Fruit fly (Drosophila melanogaster) whole organism, adult: ENCODE measurements around the gene CG46468.
A peak's percentile ranks its signal among the peaks of the same experiment; 100 is the strongest.

Source experiments
- CG11617 ChIP-seq: fragments of 200-800 bp; sonication (Bioruptor generic); optimal IDR thresholded peaks from 2 replicates; lab custom pipeline; 2017; ENCODE audit warnings: mild to moderate bottlenecking, missing biosample characterization, missing genetic modification reagents, missing genetic modification characterization
- CG12768 ChIP-seq: fragments of 200-800 bp; sonication (Bioruptor generic); optimal IDR thresholded peaks from 2 replicates; lab custom pipeline; 2017; ENCODE audit warnings: missing biosample characterization, missing genetic modification characterization, mild to moderate bottlenecking, moderate library complexity, missing genetic modification reagents
- CG14711 ChIP-seq: fragments of 200-800 bp; sonication (Bioruptor generic); optimal IDR thresholded peaks from 2 replicates; lab custom pipeline; 2018; ENCODE audit warnings: missing biosample characterization, mild to moderate bottlenecking, missing genetic modification characterization, moderate library complexity
- CG1620 ChIP-seq: fragments of 200-800 bp; sonication (Bioruptor generic); optimal IDR thresholded peaks from 2 replicates; lab custom pipeline; 2016; ENCODE audit warnings: missing biosample characterization, missing genetic modification characterization
- CG33017 ChIP-seq: fragments of 200-800 bp; sonication (Bioruptor generic); optimal IDR thresholded peaks from 2 replicates; lab custom pipeline; 2018; ENCODE audit warnings: missing biosample characterization, mild to moderate bottlenecking, missing genetic modification characterization, moderate library complexity
- CG5204 ChIP-seq: fragments of 200-800 bp; sonication (Bioruptor generic); optimal IDR thresholded peaks from 2 replicates; lab custom pipeline; 2016; ENCODE audit warnings: missing biosample characterization, missing genetic modification characterization
- CG7045 ChIP-seq: fragments of 200-800 bp; sonication (Bioruptor generic); optimal IDR thresholded peaks from 2 replicates; lab custom pipeline; 2017; ENCODE audit warnings: missing biosample characterization, mild to moderate bottlenecking, missing genetic modification characterization
- CG7101 ChIP-seq: fragments of 200-800 bp; sonication (Bioruptor generic); optimal IDR thresholded peaks from 2 replicates; lab custom pipeline; 2018; ENCODE audit warnings: missing biosample characterization, mild to moderate bottlenecking, missing genetic modification characterization, moderate library complexity
- Clk ChIP-seq: fragments of 200-800 bp; sonication (Bioruptor generic); optimal IDR thresholded peaks from 2 replicates; lab custom pipeline; 2017; ENCODE audit warnings: missing biosample characterization, missing genetic modification characterization
- Crg-1 ChIP-seq: fragments of 200-800 bp; sonication (Bioruptor generic); optimal IDR thresholded peaks from 2 replicates; lab custom pipeline; 2016; ENCODE audit warnings: missing biosample characterization, missing genetic modification characterization
- Hr96 ChIP-seq: fragments of 200-800 bp; sonication (Bioruptor generic); optimal IDR thresholded peaks from 2 replicates; lab custom pipeline; 2016; ENCODE audit warnings: missing biosample characterization, missing genetic modification characterization
- Mnt ChIP-seq: fragments of 200-800 bp; sonication (Bioruptor generic); optimal IDR thresholded peaks from 2 replicates; lab custom pipeline; 2016; ENCODE audit warnings: missing biosample characterization, mild to moderate bottlenecking, missing genetic modification characterization
- bab1 ChIP-seq: fragments of 200-800 bp; sonication (Bioruptor generic); optimal IDR thresholded peaks from 3 replicates; lab custom pipeline; 2019; ENCODE audit warnings: missing biosample characterization, mild to moderate bottlenecking, missing genetic modification characterization, moderate library complexity
- cic ChIP-seq: fragments of 200-800 bp; sonication (Bioruptor generic); optimal IDR thresholded peaks from 2 replicates; lab custom pipeline; 2017; ENCODE audit warnings: missing biosample characterization, mild to moderate bottlenecking, missing genetic modification characterization, moderate library complexity
- cnc ChIP-seq, 2 experiments: fragments of >200 bp; optimal IDR thresholded peaks; 2 replicates each; lab custom pipeline; 2017
- kay ChIP-seq: fragments of 200-800 bp; sonication (Bioruptor generic); peaks from one replicate; lab custom pipeline; 2016; ENCODE audit warnings: missing biosample characterization, missing genetic modification characterization, borderline replicate concordance
- ovo ChIP-seq: fragments of 200-800 bp; sonication (Bioruptor generic); optimal IDR thresholded peaks from 2 replicates; lab custom pipeline; 2016; ENCODE audit warnings: missing biosample characterization, missing genetic modification characterization
- pad ChIP-seq: fragments of 200-800 bp; sonication (Bioruptor generic); optimal IDR thresholded peaks from 3 replicates; lab custom pipeline; 2017; ENCODE audit warnings: missing biosample characterization, missing genetic modification characterization, mild to moderate bottlenecking, moderate library complexity, missing genetic modification reagents
- tj ChIP-seq: fragments of 200-800 bp; sonication (Bioruptor generic); optimal IDR thresholded peaks from 3 replicates; lab custom pipeline; 2017; ENCODE audit warnings: missing biosample characterization, mild to moderate bottlenecking, missing genetic modification characterization, moderate library complexity
- toe ChIP-seq: fragments of 200-800 bp; sonication (Bioruptor generic); optimal IDR thresholded peaks from 2 replicates; lab custom pipeline; 2016; ENCODE audit warnings: missing biosample characterization, missing genetic modification characterization

Gene CG46468

dm6 chr2L:9528215-9528614 lies 37.0 kb downstream of the CG46468 start, which contains the start of gene CG31883:
Gene CG31883 (plus strand): TSS chr2L:9528515.
- TF ChIP-seq CG11617 (GFP tag; lab: Kevin White, UChicago) = no peak
- no peak for TF ChIP-seq CG14711 (tag; lab: Kevin White, UChicago)

dm6 chr2L:9526518-9526917 lies 38.7 kb downstream of the CG46468 start:
- peak; percentile 43 for TF ChIP-seq CG7045 (GFP tag; lab: Kevin White, UChicago)
- TF ChIP-seq Crg-1 = peak; percentile 47
- peak; percentile 16 for TF ChIP-seq pad
- peak; percentile 60 for TF ChIP-seq CG12768 (GFP tag; lab: Kevin White, UChicago)
- no peak for TF ChIP-seq CG5204 (GFP tag; lab: Kevin White, UChicago)
- TF ChIP-seq CG11617 (GFP tag; lab: Kevin White, UChicago) = peak; percentile 21
- no peak for TF ChIP-seq tj (GFP tag; lab: Kevin White, UChicago)
- TF ChIP-seq toe (GFP tag; lab: Kevin White, UChicago) = no peak
- no peak for TF ChIP-seq cnc (optimal IDR thresholded peaks at IDR 0.05; lab: Kevin White, UChicago)
- no peak for TF ChIP-seq Hr96
- TF ChIP-seq CG14711 (tag; lab: Kevin White, UChicago) = peak; percentile 11
- TF ChIP-seq cic = peak; percentile 81
- TF ChIP-seq Mnt (GFP tag; lab: Kevin White, UChicago) = peak; percentile 3
- TF ChIP-seq CG1620 (GFP tag; lab: Kevin White, UChicago) = no peak
- peak; percentile 39 for TF ChIP-seq CG7101 (tag; lab: Kevin White, UChicago)
- peak; percentile 23 for TF ChIP-seq ovo
- TF ChIP-seq CG33017 (tag; lab: Kevin White, UChicago) = peak; percentile 24
- peak; percentile 1 for TF ChIP-seq kay
- TF ChIP-seq bab1 (GFP tag; lab: Kevin White, UChicago) = no peak
- no peak for TF ChIP-seq Clk

dm6 chr2L:9525719-9526118 lies 39.5 kb downstream of the CG46468 start:
- TF ChIP-seq CG12768 (GFP tag; lab: Kevin White, UChicago) (peak; percentile 62), Clk (no peak), CG1620 (GFP tag; lab: Kevin White, UChicago) (no peak), cic (peak; percentile 91), CG11617 (GFP tag; lab: Kevin White, UChicago) (peak; percentile 40), CG33017 (tag; lab: Kevin White, UChicago) (peak; percentile 17), kay (peak; percentile 39), cnc (optimal IDR thresholded peaks at IDR 0.05; lab: Kevin White, UChicago) (no peak), CG7101 (tag; lab: Kevin White, UChicago) (peak; percentile 71), CG7045 (GFP tag; lab: Kevin White, UChicago) (peak; percentile 74), Mnt (GFP tag; lab: Kevin White, UChicago) (peak; percentile 50), toe (GFP tag; lab: Kevin White, UChicago) (no peak), Hr96 (peak; percentile 14), Crg-1 (peak; percentile 77), CG14711 (tag; lab: Kevin White, UChicago) (peak; percentile 18), CG5204 (GFP tag; lab: Kevin White, UChicago) (no peak), pad (peak; percentile 38), ovo (peak; percentile 49), tj (GFP tag; lab: Kevin White, UChicago) (no peak), bab1 (GFP tag; lab: Kevin White, UChicago) (no peak)

dm6 chr2L:9524915-9525314 lies 40.3 kb downstream of the CG46468 start:
- TF ChIP-seq CG1620 (GFP tag; lab: Kevin White, UChicago) (no peak), CG33017 (tag; lab: Kevin White, UChicago) (no peak), Clk (no peak)

dm6 chr2L:9522766-9523174 lies 42.5 kb downstream of the CG46468 start:
- TF ChIP-seq CG1620 (GFP tag; lab: Kevin White, UChicago) = no peak
- TF ChIP-seq CG7101 (tag; lab: Kevin White, UChicago) = no peak
- no peak for TF ChIP-seq Mnt (GFP tag; lab: Kevin White, UChicago)
- peak; percentile 44 for TF ChIP-seq bab1 (GFP tag; lab: Kevin White, UChicago)
- TF ChIP-seq ovo = peak; percentile 87
- no peak for TF ChIP-seq CG5204 (GFP tag; lab: Kevin White, UChicago)

dm6 chr2L:9520886-9521868 lies 44.1 kb downstream of the CG46468 start, which contains the start of gene Oatp30B:
Gene Oatp30B (plus strand): TSS chr2L:9521210.
- peak; percentile 88 for TF ChIP-seq Clk
- peak; percentile 93 for TF ChIP-seq CG14711 (tag; lab: Kevin White, UChicago)
- peak; percentile 90 for TF ChIP-seq Mnt (GFP tag; lab: Kevin White, UChicago)
- TF ChIP-seq CG7101 (tag; lab: Kevin White, UChicago) = peak; percentile 97
- TF ChIP-seq CG12768 (GFP tag; lab: Kevin White, UChicago) = peak; percentile 91
- peak; percentile 98 for TF ChIP-seq CG1620 (GFP tag; lab: Kevin White, UChicago)
- TF ChIP-seq CG7045 (GFP tag; lab: Kevin White, UChicago) = peak; percentile 95
- TF ChIP-seq Hr96 = peak; percentile 93
- TF ChIP-seq pad = peak; percentile 89
- peak; percentile 62 for TF ChIP-seq cic
- peak; percentile 94 for TF ChIP-seq CG11617 (GFP tag; lab: Kevin White, UChicago)
- peak; percentile 94 for TF ChIP-seq CG5204 (GFP tag; lab: Kevin White, UChicago)
- TF ChIP-seq toe (GFP tag; lab: Kevin White, UChicago) = peak; percentile 97
- TF ChIP-seq Crg-1 = peak; percentile 92
- peak; percentile 81 for TF ChIP-seq tj (GFP tag; lab: Kevin White, UChicago)
- TF ChIP-seq cnc (optimal IDR thresholded peaks at IDR 0.05; lab: Kevin White, UChicago) = no peak
- peak; percentile 99 for TF ChIP-seq bab1 (GFP tag; lab: Kevin White, UChicago)
- peak; percentile 92 for TF ChIP-seq ovo
- peak; percentile 76 for TF ChIP-seq kay
- TF ChIP-seq CG33017 (tag; lab: Kevin White, UChicago) = peak; percentile 95
